Worm (Caenorhabditis elegans): Measurements from ENCODE around the gene bud-31.
A peak's percentile ranks its signal among the peaks of the same experiment; 100 is the strongest.

bud-31 gene

DNA sequence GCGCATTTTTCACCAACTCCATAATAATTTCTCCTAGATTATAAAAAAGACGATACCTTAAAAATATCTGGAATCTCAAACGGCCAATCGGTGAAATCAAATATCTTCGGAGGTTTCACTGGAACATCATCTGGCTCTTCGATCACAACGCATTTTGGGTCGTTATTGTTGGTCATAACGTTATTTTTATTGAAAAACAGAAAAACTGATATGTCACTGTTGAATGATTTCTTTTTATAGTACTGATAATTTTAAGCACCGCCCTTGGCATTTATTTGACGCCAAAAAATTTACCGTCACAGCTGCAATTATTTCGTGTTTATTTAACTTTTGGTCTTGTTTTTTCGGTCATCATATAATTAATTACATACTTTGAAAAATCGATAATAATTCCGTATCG is 6.3 kb downstream of the bud-31 start, which contains the start of gene best-5 (continued):
- TF ChIP-seq nhr-42 (GFP tag; IDR thresholded peaks at IDR 0.05) (no peak), nhr-28 (tag; optimal IDR thresholded peaks at IDR 0.05) (no peak), hmg-1.1 (GFP tag; IDR thresholded peaks at IDR 0.05) (no peak), daf-16 (GFP tag; optimal IDR thresholded peaks at IDR 0.05) (no peak), daf-16 (tag; optimal IDR thresholded peaks at IDR 0.05) (peak; percentile 53), nhr-76 (tag; optimal IDR thresholded peaks at IDR 0.05) (no peak)

DNA sequence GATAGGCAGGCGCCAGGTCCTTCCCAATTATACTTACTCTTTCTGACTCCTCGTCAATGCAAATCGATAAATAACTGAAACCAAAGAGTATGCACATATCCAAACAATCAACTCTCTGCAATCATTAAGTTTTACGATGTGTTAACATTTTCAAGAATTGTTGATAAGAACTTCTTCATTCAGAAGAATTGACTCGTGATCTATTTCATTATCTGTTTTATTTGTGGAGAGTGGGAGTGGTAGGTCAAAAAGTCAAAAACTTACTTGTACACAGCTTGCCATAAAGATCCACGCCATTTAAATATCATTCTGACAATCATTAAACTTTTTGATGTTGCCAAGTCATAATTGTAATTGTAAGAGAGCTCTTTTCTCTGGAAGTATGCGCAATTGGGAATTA is 6.9 kb downstream of the bud-31 start:
- TF ChIP-seq hif-1 (tag; optimal IDR thresholded peaks at IDR 0.05) (no peak), daf-16 (GFP tag; optimal IDR thresholded peaks at IDR 0.05) (no peak), daf-16 (tag; optimal IDR thresholded peaks at IDR 0.05) (peak; percentile 96), dve-1 (tag; optimal IDR thresholded peaks at IDR 0.05; ENCODE audit: insufficient read depth) (peak; percentile 86), ZK546.5 (tag; optimal IDR thresholded peaks at IDR 0.05) (no peak), nhr-41 (GFP tag; IDR thresholded peaks at IDR 0.05) (no peak), spr-3 (GFP tag; optimal IDR thresholded peaks at IDR 0.05) (no peak), lin-29 (GFP tag; IDR thresholded peaks at IDR 0.05) (no peak), Y105C5A.15 (GFP tag; IDR thresholded peaks at IDR 0.05) (no peak), snpc-4 (tag; optimal IDR thresholded peaks at IDR 0.05) (no peak), pqm-1 (tag; optimal IDR thresholded peaks at IDR 0.05) (peak; percentile 44), lim-7 (GFP tag; IDR thresholded peaks at IDR 0.05) (no peak), dmd-9 (GFP tag; IDR thresholded peaks at IDR 0.05) (no peak), nhr-48 (tag; optimal IDR thresholded peaks at IDR 0.05) (no peak), skn-1 (tag; optimal IDR thresholded peaks at IDR 0.05) (no peak), F37D6.2 (tag; optimal IDR thresholded peaks at IDR 0.05) (no peak), daf-19 (GFP tag; conservative IDR thresholded peaks at IDR 0.05) (no peak), hlh-11 (tag; optimal IDR thresholded peaks at IDR 0.05) (peak; percentile 6), hmg-1.1 (GFP tag; IDR thresholded peaks at IDR 0.05) (no peak), R02D3.7 (tag; optimal IDR thresholded peaks at IDR 0.05) (no peak), zip-11 (GFP tag; IDR thresholded peaks at IDR 0.05) (no peak), nhr-77 (tag; optimal IDR thresholded peaks at IDR 0.05) (no peak), unc-130 (GFP tag; optimal IDR thresholded peaks at IDR 0.05) (no peak), unc-39 (tag; optimal IDR thresholded peaks at IDR 0.05) (no peak)

DNA sequence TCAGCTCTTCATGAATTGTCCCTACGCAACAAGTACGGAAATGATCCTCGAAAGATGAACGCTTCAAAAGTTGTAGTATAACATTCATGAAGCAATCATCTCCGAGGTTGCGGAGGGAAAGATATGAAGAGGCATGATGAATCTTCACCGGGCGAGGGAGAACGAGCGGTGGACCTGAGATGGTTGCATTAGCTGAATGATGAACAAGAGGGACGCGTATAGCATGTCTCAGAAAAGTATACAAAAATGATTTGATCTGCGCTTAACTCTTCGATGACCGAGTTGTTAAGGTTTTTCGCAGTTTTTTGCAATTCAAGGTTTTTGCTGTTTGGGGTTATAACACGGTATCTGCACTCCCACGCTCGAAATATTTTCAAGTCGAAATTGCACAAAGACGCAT is 10.4 kb downstream of the bud-31 start, which contains the start of gene C07A9.10:
Gene C07A9.10, minus strand, starts transcription at position 101 of the 400 bp plus-strand sequence.
- TF ChIP-seq snpc-1.2 (GFP tag; IDR thresholded peaks at IDR 0.05) (no peak), F26F4.8 (GFP tag; conservative IDR thresholded peaks at IDR 0.05) (no peak), mxl-2 (GFP tag; conservative IDR thresholded peaks at IDR 0.05) (no peak), ces-1 (GFP tag; optimal IDR thresholded peaks at IDR 0.05) (no peak), ceh-20 (GFP tag; IDR thresholded peaks at IDR 0.05) (no peak), madf-5 (GFP tag; IDR thresholded peaks at IDR 0.05) (no peak), dmd-8 (GFP tag; IDR thresholded peaks at IDR 0.05) (no peak), ceh-32 (tag; optimal IDR thresholded peaks at IDR 0.05; ENCODE audit: poor library complexity) (no peak), dmd-9 (GFP tag; IDR thresholded peaks at IDR 0.05) (no peak), lir-3 (tag; optimal IDR thresholded peaks at IDR 0.05) (no peak), mdt-29 (GFP tag; IDR thresholded peaks at IDR 0.05) (no peak), unc-39 (tag; optimal IDR thresholded peaks at IDR 0.05) (no peak), pqm-1 (tag; optimal IDR thresholded peaks at IDR 0.05) (no peak), daf-8 (GFP tag; IDR thresholded peaks at IDR 0.05) (no peak), hlh-11 (tag; optimal IDR thresholded peaks at IDR 0.05) (no peak), egl-43 (GFP tag; IDR thresholded peaks at IDR 0.05) (no peak), nhr-102 (tag; optimal IDR thresholded peaks at IDR 0.05) (no peak), F10B5.3 (tag; optimal IDR thresholded peaks at IDR 0.05) (no peak)
